Worm (Caenorhabditis elegans) whole organism, L3 larva: Measurements from ENCODE around the gene srz-78.

Source experiments
- ZK546.5 ChIP-seq: sonication (generic microtip); optimal IDR thresholded peaks from 2 replicates; lab custom pipeline; 2017; ENCODE audit warnings: missing biosample characterization, missing genetic modification characterization
- ceh-28 ChIP-seq: fragments of 150-350 bp; optimal IDR thresholded peaks from 2 replicates; lab custom pipeline; 2014; ENCODE audit warnings: missing biosample characterization, missing genetic modification reagents, missing genetic modification characterization
- nhr-76 ChIP-seq: fragments of 150-350 bp; sonication (generic microtip); optimal IDR thresholded peaks from 5 replicates; lab custom pipeline; 2014; ENCODE audit warnings: missing biosample characterization, missing genetic modification characterization
- tbx-2 ChIP-seq: sonication (generic microtip); optimal IDR thresholded peaks from 2 replicates; lab custom pipeline; 2016; ENCODE audit warnings: mild to moderate bottlenecking, missing genetic modification characterization, missing compliant biosample characterization

ce11 chrIV:3481760-3482159, 9.8 kb upstream of the srz-78 start, which contains the start of gene srz-37:
- TF ChIP-seq ceh-28 (tag; lab: Kevin White, UChicago), result no peak
- TF ChIP-seq nhr-76 (tag; lab: Kevin White, UChicago), result no peak
- TF ChIP-seq ZK546.5, result no peak
- TF ChIP-seq tbx-2, result no peak
